Worm (Caenorhabditis elegans) whole organism, dauer: ENCODE data around the gene aagr-1.
"Not testable (repeated sequence)": the region's sequence is repeated elsewhere in the genome, so short reads cannot be mapped to it uniquely, and the experiment has no call there.

Experiments
- unc-62 ChIP-seq: sonication (generic microtip); optimal IDR thresholded peaks from 2 replicates; lab custom pipeline; 2017; ENCODE audit warnings: missing biosample characterization, missing genetic modification reagents, missing genetic modification characterization

aagr-1 gene

ce11 chrIV:8366295-8366694 lies at the start of gene aagr-1:
aagr-1 (plus strand) TSS chrIV:8366521.
- no peak for TF ChIP-seq unc-62

DNA sequence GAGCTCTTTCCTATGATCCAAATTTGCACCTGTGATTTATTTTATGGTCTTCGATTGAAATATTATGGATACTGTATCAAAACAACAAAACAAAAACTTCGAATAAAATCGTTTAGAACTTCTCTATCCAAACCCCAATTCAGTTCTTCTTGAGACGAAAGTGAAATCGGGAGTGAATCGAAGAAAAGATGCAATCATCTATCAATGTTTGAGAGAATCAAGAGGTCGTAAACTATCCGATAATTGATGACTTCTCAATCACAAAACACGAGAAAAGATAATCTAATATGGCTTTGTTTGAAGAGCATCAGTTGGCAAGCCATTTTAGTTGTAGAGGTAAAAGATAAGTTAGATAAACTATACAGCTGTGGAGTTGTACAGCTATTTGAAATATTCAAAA lies 48.5 kb upstream of the aagr-1 start:
- no peak for TF ChIP-seq unc-62

ce11 chrIV:8318799-8319198 lies 47.5 kb upstream of the aagr-1 start:
- TF ChIP-seq unc-62, result no peak

DNA sequence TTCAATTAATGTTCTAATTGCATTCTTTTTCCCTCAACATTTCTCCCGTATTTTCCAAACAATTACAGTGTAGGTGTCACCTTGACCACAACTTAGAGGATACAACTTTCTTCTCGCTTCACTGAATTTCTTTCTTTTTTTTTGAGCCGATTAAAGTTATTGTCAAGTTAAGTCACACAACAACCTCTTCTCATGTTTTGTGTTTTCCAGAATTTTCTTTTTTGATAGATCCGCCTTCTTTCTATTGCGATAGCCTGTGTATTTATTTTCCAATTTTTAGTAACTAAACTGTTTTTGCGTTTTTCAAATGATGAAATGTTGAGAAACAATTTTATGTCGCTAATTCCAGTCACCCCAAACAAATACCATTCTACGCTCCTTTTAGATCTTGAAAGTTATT lies 40.7 kb upstream of the aagr-1 start, which contains the start of gene F35H10.3:
F35H10.3 (plus strand) TSS at position 301 of the 400 bp plus-strand sequence.
- no peak for TF ChIP-seq unc-62

ce11 chrIV:8328913-8329312 lies 37.4 kb upstream of the aagr-1 start, which contains the start of gene F35H10.2:
F35H10.2 (plus strand) TSS chrIV:8329213.
- TF ChIP-seq unc-62, result no peak

DNA sequence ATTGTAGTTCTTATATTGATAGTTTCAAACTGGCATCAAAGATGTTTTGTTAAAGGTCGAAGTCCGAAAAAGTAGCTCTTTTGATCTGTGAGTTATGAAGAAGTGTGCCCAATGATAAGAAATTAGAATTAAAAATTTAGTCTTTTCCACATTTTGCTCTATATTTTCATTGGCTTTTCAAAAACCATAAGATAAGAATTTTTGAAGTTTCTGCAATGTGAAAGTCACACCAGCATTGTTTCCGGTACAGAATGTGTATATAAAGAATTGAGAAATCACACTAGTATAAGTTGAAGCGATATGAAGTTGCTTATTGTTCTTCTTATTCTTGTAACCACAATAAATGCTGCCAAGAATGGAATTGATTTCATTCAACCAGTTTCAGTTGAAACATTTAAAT lies 33.8 kb upstream of the aagr-1 start, which contains the start of gene lys-10:
lys-10 (plus strand) TSS at position 301 of the 400 bp plus-strand sequence.
- TF ChIP-seq unc-62, result no peak

DNA sequence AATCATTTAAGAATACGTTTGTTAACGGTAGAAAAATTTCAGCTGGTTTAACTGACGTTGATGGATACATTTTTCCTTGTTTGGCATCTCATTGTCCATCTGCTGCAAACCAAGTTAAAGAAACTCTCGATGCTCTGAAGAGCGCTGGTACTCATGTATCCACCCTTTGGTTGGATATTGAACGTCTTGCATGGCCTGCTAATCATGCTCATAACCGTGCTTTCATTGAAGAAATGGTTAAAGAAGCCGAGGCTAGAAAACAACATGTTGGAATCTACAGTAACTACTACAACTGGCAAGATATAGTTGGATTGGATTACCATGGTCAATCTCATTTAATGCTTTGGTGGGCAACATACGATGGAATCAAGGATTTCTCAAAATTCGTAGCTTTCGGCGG lies 33.3 kb upstream of the aagr-1 start:
- no peak for TF ChIP-seq unc-62

- TF ChIP-seq unc-62, result no peak
Measured at ce11 chrIV:8333554-8333953, 32.8 kb upstream of the aagr-1 start.

DNA sequence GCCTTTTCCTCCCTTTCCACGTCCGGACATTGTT lies 32.5 kb upstream of the aagr-1 start, which contains the start of gene his-31:
his-31 (minus strand) TSS at position 30 of the 34 bp plus-strand sequence.
- no peak for TF ChIP-seq unc-62

ce11 chrIV:8333988-8334863 lies 32.1 kb upstream of the aagr-1 start, which contains the start of gene his-32:
his-32 (plus strand) TSS chrIV:8334305.
- no peak for TF ChIP-seq unc-62

- no peak for TF ChIP-seq unc-62
Measured at ce11 chrIV:8339636-8340035, 26.7 kb upstream of the aagr-1 start, which contains the start of gene lgc-6. lgc-6 (plus strand) TSS chrIV:8339936.

- TF ChIP-seq unc-62, result no peak
Measured at ce11 chrIV:8342385-8342784, 23.9 kb upstream of the aagr-1 start, which contains the start of gene lgc-5. lgc-5 (plus strand) TSS chrIV:8342685.

ce11 chrIV:8345518-8345917 lies 20.8 kb upstream of the aagr-1 start, which contains the start of gene F17E9.5:
F17E9.5 (plus strand) TSS chrIV:8345818.
- TF ChIP-seq unc-62, result no peak

- no peak for TF ChIP-seq unc-62
Measured at ce11 chrIV:8347051-8347450, 19.3 kb upstream of the aagr-1 start, which contains the start of the genes F17E9.18 and F17E9.15. F17E9.18 (minus strand) TSS chrIV:8347151. F17E9.15 (plus strand) TSS chrIV:8347418.

DNA sequence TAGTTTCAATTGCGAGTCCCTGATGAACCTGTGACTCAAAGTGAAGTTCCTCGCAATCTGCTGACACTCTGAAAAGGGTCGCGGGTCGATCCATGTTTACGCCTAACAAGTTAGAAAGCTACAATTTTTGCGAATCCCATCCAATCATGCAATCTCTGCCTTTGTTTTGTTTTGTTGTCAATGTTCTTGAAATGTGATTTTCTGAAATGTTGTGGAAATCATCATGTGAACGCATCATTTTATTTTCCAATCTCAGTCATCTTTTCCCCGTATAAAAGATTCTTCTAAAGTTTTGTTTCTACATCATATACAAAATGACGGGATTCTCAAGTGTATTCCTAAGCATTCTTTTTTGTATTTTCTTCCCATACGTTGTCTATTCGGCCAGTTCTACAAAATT lies 18.2 kb upstream of the aagr-1 start, which contains the start of gene F17E9.4:
F17E9.4 (plus strand) TSS at position 301 of the 400 bp plus-strand sequence.
- no peak for TF ChIP-seq unc-62

DNA sequence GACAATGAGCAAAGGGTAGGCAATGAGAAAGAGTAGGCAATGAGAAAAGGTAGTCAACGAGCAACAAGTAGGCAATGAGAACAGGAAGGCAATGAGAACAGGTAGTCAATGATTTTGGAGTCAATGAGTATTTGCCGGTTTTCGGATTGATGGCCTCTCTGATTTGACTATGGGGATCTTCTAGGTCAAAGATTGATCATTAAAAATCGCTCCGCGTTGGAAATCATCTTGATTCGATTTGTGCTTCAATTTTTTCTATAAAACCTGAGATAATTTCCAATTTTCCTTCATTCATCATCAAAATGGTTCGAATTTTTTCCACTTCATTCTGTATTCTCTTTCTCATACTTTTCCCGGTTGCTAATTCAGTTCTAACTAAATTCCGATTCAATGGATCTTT lies 14.3 kb upstream of the aagr-1 start, which contains the start of gene F17E9.16:
F17E9.16 (plus strand) TSS at position 301 of the 400 bp plus-strand sequence.
- not testable (repeated sequence) for TF ChIP-seq unc-62

- TF ChIP-seq unc-62, result no peak
Measured at ce11 chrIV:8354572-8354971, 11.7 kb upstream of the aagr-1 start, which contains the start of gene F17E9.3. F17E9.3 (plus strand) TSS chrIV:8354872.

- TF ChIP-seq unc-62, result no peak
Measured at ce11 chrIV:8355592-8355991, 10.7 kb upstream of the aagr-1 start, which contains the start of the genes F17E9.2 and col-116. F17E9.2 (plus strand) TSS chrIV:8355892. col-116 (plus strand) TSS chrIV:8355906.
